Worm (Caenorhabditis elegans) whole organism, L4/young adult: ENCODE results near the gene B0273.115.

Experiments
- W03F9.2 ChIP-seq: fragments of 150-350 bp; optimal IDR thresholded peaks from 2 replicates; lab custom pipeline; 2014; ENCODE audit warnings: missing biosample characterization, missing genetic modification characterization
- dao-5 ChIP-seq: sonication (generic microtip); optimal IDR thresholded peaks from 2 replicates; lab custom pipeline; 2016; ENCODE audit warnings: missing genotype, missing genetic modification characterization, moderate library complexity, missing compliant biosample characterization
- him-1 ChIP-seq: sonication (generic microtip); optimal IDR thresholded peaks from 2 replicates; lab custom pipeline; 2016; ENCODE audit warnings: missing genotype, missing genetic modification reagents, missing genetic modification characterization, missing compliant biosample characterization

ce11 chrIV:5476468-5476867 is 14.5 kb downstream of the B0273.115 start, which contains the start of gene T11F8.4:
- TF ChIP-seq him-1 (tag; lab: Kevin White, UChicago) (no peak), dao-5 (tag; lab: Kevin White, UChicago) (no peak), W03F9.2 (tag; lab: Kevin White, UChicago) (no peak)
